Worm (Caenorhabditis elegans): ENCODE results near the gene T01B7.9.

DNA sequence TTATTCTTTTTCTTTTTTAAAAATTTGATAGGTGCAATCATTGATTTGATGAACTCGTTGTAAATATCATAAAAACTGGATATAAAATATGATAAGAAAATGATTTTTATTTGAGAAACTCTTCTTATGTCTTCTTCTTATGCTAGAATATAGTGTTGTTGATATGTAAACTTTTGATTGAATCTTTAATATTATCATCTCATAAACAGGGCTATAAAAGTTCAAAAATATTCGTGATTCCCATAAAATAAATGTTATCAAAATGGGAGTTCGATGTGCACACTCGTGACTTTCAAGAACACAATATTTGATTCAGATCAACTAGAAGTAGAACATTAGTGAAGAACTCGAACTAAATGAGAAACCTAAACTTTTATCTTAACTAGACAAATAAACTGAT lies 12.4 kb upstream of the T01B7.9 start:
- no peak for TF ChIP-seq lin-13 (GFP tag; optimal IDR thresholded peaks at IDR 0.05)
- no peak for TF ChIP-seq ZK546.5 (tag; optimal IDR thresholded peaks at IDR 0.05)
- no peak for TF ChIP-seq aly-2 (tag; optimal IDR thresholded peaks at IDR 0.05)
- TF ChIP-seq fos-1 (tag; optimal IDR thresholded peaks at IDR 0.05) = no peak
- no peak for TF ChIP-seq nhr-76 (tag; optimal IDR thresholded peaks at IDR 0.05)
- TF ChIP-seq Y75B8A.6 (GFP tag; IDR thresholded peaks at IDR 0.05) = no peak
- peak; percentile 11 for TF ChIP-seq hlh-30 (tag; optimal IDR thresholded peaks at IDR 0.05; ENCODE audit: insufficient read depth)
- no peak for TF ChIP-seq dpl-1 (GFP tag; optimal IDR thresholded peaks at IDR 0.05)
- TF ChIP-seq nhr-42 (GFP tag; IDR thresholded peaks at IDR 0.05) = no peak
- no peak for TF ChIP-seq lir-3 (tag; optimal IDR thresholded peaks at IDR 0.05)
- no peak for TF ChIP-seq ceh-28 (tag; optimal IDR thresholded peaks at IDR 0.05)

All from whole organism, L4 larva.